Fruit fly (Drosophila melanogaster) whole organism, embryonic: Measurements from ENCODE around the gene CrebB.

Experiments used
- Antp ChIP-seq: fragments of 200-800 bp; sonication (Bioruptor generic); optimal IDR thresholded peaks from 3 replicates; lab custom pipeline; 2016; ENCODE audit warnings: missing biosample characterization, missing genetic modification characterization
- Asciz ChIP-seq: fragments of 200-800 bp; sonication (Bioruptor generic); optimal IDR thresholded peaks from 2 replicates; lab custom pipeline; 2017; ENCODE audit warnings: missing biosample characterization, mild to moderate bottlenecking, missing genetic modification characterization, missing genetic modification reagents
- B-H2 ChIP-seq: fragments of 200-800 bp; sonication (Bioruptor generic); optimal IDR thresholded peaks from 2 replicates; lab custom pipeline; 2018; ENCODE audit warnings: missing biosample characterization, mild to moderate bottlenecking, missing genetic modification characterization
- CG10321 ChIP-seq: fragments of 200-800 bp; sonication (Bioruptor generic); IDR thresholded peaks from 2 replicates; pipeline ENCODE4 v1.3.6; 2022; ENCODE audit warnings: missing biosample characterization, missing genetic modification characterization
- CG10565 ChIP-seq: fragments of 200-800 bp; sonication (Bioruptor generic); optimal IDR thresholded peaks from 3 replicates; lab custom pipeline; 2016; ENCODE audit warnings: missing biosample characterization, mild to moderate bottlenecking, missing genetic modification characterization
- CG11093 ChIP-seq: fragments of 200-800 bp; sonication (Bioruptor generic); IDR thresholded peaks from 3 replicates; pipeline ENCODE4 v1.3.6; 2022; ENCODE audit warnings: missing biosample characterization, missing genetic modification characterization
- CG11696 ChIP-seq: fragments of 200-800 bp; sonication (Bioruptor generic); IDR thresholded peaks from 2 replicates; pipeline ENCODE4 v1.3.6; 2022; ENCODE audit warnings: missing biosample characterization, missing genetic modification characterization
- CG13123 ChIP-seq: fragments of 200-800 bp; sonication (Bioruptor generic); optimal IDR thresholded peaks from 2 replicates; lab custom pipeline; 2016; ENCODE audit warnings: missing biosample characterization, missing genetic modification characterization
- CG13624 ChIP-seq: fragments of 200-800 bp; sonication (Bioruptor generic); optimal IDR thresholded peaks from 2 replicates; lab custom pipeline; 2016; ENCODE audit warnings: missing biosample characterization, missing genetic modification characterization
- CG13894 ChIP-seq: fragments of 200-800 bp; sonication (Bioruptor generic); optimal IDR thresholded peaks from 3 replicates; lab custom pipeline; 2018; ENCODE audit warnings: missing biosample characterization, mild to moderate bottlenecking, missing genetic modification characterization, moderate library complexity
- CG14441 ChIP-seq: fragments of 200-800 bp; sonication (Bioruptor generic); IDR thresholded peaks from 2 replicates; pipeline ENCODE4 v1.3.6; 2022; ENCODE audit warnings: missing biosample characterization, missing genetic modification characterization
- CG15514 ChIP-seq: fragments of 200-800 bp; sonication (Bioruptor generic); optimal IDR thresholded peaks from 3 replicates; lab custom pipeline; 2017; ENCODE audit warnings: missing biosample characterization, missing genetic modification characterization, mild to moderate bottlenecking, moderate library complexity, missing genetic modification reagents
- CG1602 ChIP-seq: fragments of 200-800 bp; sonication (Bioruptor generic); optimal IDR thresholded peaks from 3 replicates; lab custom pipeline; 2016; ENCODE audit warnings: missing biosample characterization, missing genetic modification characterization
- CG1603 ChIP-seq: fragments of 200-800 bp; sonication (Bioruptor generic); optimal IDR thresholded peaks from 2 replicates; lab custom pipeline; 2019; ENCODE audit warnings: missing biosample characterization, mild to moderate bottlenecking, missing genetic modification characterization, moderate library complexity
- CG17912 ChIP-seq: fragments of 200-800 bp; sonication (Bioruptor generic); optimal IDR thresholded peaks from 2 replicates; lab custom pipeline; 2018; ENCODE audit warnings: missing biosample characterization, mild to moderate bottlenecking, missing genetic modification characterization
- CG1792 ChIP-seq: fragments of 200-800 bp; sonication (Bioruptor generic); optimal IDR thresholded peaks from 2 replicates; lab custom pipeline; 2016; ENCODE audit warnings: missing biosample characterization, missing genetic modification characterization
- CG18262 ChIP-seq: fragments of 200-800 bp; optimal IDR thresholded peaks from 3 replicates; lab custom pipeline; 2019; ENCODE audit warnings: missing biosample characterization, mild to moderate bottlenecking, missing genetic modification characterization, moderate library complexity
- CG2116 ChIP-seq: fragments of 200-800 bp; sonication (Bioruptor generic); optimal IDR thresholded peaks from 3 replicates; lab custom pipeline; 2018; ENCODE audit warnings: missing biosample characterization, mild to moderate bottlenecking, missing genetic modification characterization
- CG33213 ChIP-seq: fragments of 200-800 bp; sonication (Bioruptor generic); optimal IDR thresholded peaks from 3 replicates; lab custom pipeline; 2016; ENCODE audit warnings: missing biosample characterization, missing genetic modification characterization
- CG4282 ChIP-seq: fragments of 200-800 bp; sonication (Bioruptor generic); optimal IDR thresholded peaks from 2 replicates; lab custom pipeline; 2016; ENCODE audit warnings: missing biosample characterization, missing genetic modification characterization
- CTCF ChIP-seq: fragments of 200-800 bp; sonication (Bioruptor generic); optimal IDR thresholded peaks from 2 replicates; lab custom pipeline; 2017; ENCODE audit warnings: missing biosample characterization, mild to moderate bottlenecking, missing genetic modification characterization, moderate library complexity
- Camta ChIP-seq: fragments of 200-800 bp; sonication (Bioruptor generic); optimal IDR thresholded peaks from 2 replicates; lab custom pipeline; 2016; ENCODE audit warnings: missing biosample characterization, missing genetic modification characterization
- MBD-R2 ChIP-seq: fragments of 200-800 bp; sonication (Bioruptor generic); IDR thresholded peaks from 2 replicates; pipeline ENCODE4 v1.3.6; 2022; ENCODE audit warnings: missing biosample characterization, missing genetic modification characterization
- NFAT ChIP-seq: fragments of 200-800 bp; sonication (Bioruptor generic); IDR thresholded peaks from 2 replicates; pipeline ENCODE4 v1.3.6; 2022; ENCODE audit warnings: missing biosample characterization, missing genetic modification characterization
- NfI ChIP-seq: fragments of 200-800 bp; sonication (Bioruptor generic); optimal IDR thresholded peaks from 3 replicates; lab custom pipeline; 2018; ENCODE audit warnings: missing biosample characterization, mild to moderate bottlenecking, missing genetic modification characterization, moderate library complexity
- Ptx1 ChIP-seq: fragments of 200-800 bp; sonication (Bioruptor generic); IDR thresholded peaks from 2 replicates; pipeline ENCODE4 v1.3.6; 2022; ENCODE audit warnings: missing biosample characterization, missing genetic modification characterization
- Ravus ChIP-seq: fragments of 200-800 bp; sonication (Bioruptor generic); IDR thresholded peaks from 2 replicates; pipeline ENCODE4 v1.3.6; 2022; ENCODE audit warnings: missing biosample characterization, missing genetic modification characterization
- Sox102F ChIP-seq: fragments of 200-800 bp; sonication (Bioruptor generic); optimal IDR thresholded peaks from 2 replicates; lab custom pipeline; 2018; ENCODE audit warnings: missing biosample characterization, mild to moderate bottlenecking, missing genetic modification characterization, moderate library complexity
- Tbp ChIP-seq: fragments of >200 bp; optimal IDR thresholded peaks from 2 replicates; lab custom pipeline; 2018; ENCODE audit warnings: missing biosample characterization, missing genetic modification characterization
- ara ChIP-seq: fragments of 200-800 bp; sonication (Bioruptor generic); IDR thresholded peaks from 2 replicates; pipeline ENCODE4 v1.3.6; 2022; ENCODE audit warnings: missing biosample characterization, missing genetic modification characterization
- bab2 ChIP-seq: fragments of 200-800 bp; sonication (Bioruptor generic); optimal IDR thresholded peaks from 2 replicates; lab custom pipeline; 2016; ENCODE audit warnings: missing biosample characterization, missing genetic modification characterization
- bbx ChIP-seq: fragments of 200-800 bp; sonication (Bioruptor generic); IDR thresholded peaks from 2 replicates; pipeline ENCODE4 v1.3.6; 2022; ENCODE audit warnings: missing biosample characterization, missing genetic modification characterization; ENCODE audit not compliant: partially characterized antibody
- bowl ChIP-seq: fragments of 200-800 bp; sonication (Bioruptor generic); IDR thresholded peaks from 2 replicates; pipeline ENCODE4 v1.3.6; 2022; ENCODE audit warnings: missing biosample characterization, missing genetic modification characterization
- caup ChIP-seq: fragments of 200-800 bp; sonication (Bioruptor generic); optimal IDR thresholded peaks from 3 replicates; lab custom pipeline; 2017; ENCODE audit warnings: missing biosample characterization, mild to moderate bottlenecking, missing genetic modification characterization, moderate library complexity; ENCODE audit not compliant: severe bottlenecking
- dm ChIP-seq: fragments of 200-800 bp; sonication (Bioruptor generic); optimal IDR thresholded peaks from 3 replicates; lab custom pipeline; 2016; ENCODE audit warnings: missing biosample characterization, missing genetic modification characterization
- dmrt11E ChIP-seq: fragments of 200-800 bp; sonication (Bioruptor generic); optimal IDR thresholded peaks from 3 replicates; lab custom pipeline; 2018; ENCODE audit warnings: missing biosample characterization, mild to moderate bottlenecking, missing genetic modification characterization, moderate library complexity
- dpn ChIP-seq, 2 experiments: fragments of 200-800 bp; sonication (Bioruptor generic); optimal IDR thresholded peaks; 3 replicates each; lab custom pipeline; 2016; ENCODE audit warnings: missing biosample characterization in 2 of 2, missing genetic modification characterization in 2 of 2
- esg ChIP-seq: fragments of 200-800 bp; sonication (Bioruptor generic); conservative IDR thresholded peaks from 2 replicates; pipeline ENCODE4 v1.3.6; 2022; ENCODE audit warnings: missing biosample characterization, missing genetic modification characterization
- hb ChIP-seq: fragments of 200-800 bp; sonication (Bioruptor generic); IDR thresholded peaks from 3 replicates; pipeline ENCODE4 v1.3.6; 2022; ENCODE audit warnings: missing biosample characterization, missing genetic modification characterization; ENCODE audit not compliant: partially characterized antibody
- kni ChIP-seq: fragments of 200-800 bp; sonication (Bioruptor generic); optimal IDR thresholded peaks from 3 replicates; lab custom pipeline; 2017; ENCODE audit warnings: mild to moderate bottlenecking, missing biosample characterization, missing genetic modification reagents, missing genetic modification characterization
- mam ChIP-seq: fragments of 200-800 bp; sonication (Bioruptor generic); optimal IDR thresholded peaks from 3 replicates; lab custom pipeline; 2016; ENCODE audit warnings: missing biosample characterization, missing genetic modification characterization
- nau ChIP-seq: fragments of 200-800 bp; sonication (Bioruptor generic); optimal IDR thresholded peaks from 3 replicates; lab custom pipeline; 2017; ENCODE audit warnings: missing biosample characterization, mild to moderate bottlenecking, missing genetic modification characterization, missing genetic modification reagents
- nerfin-1 ChIP-seq: fragments of 200-800 bp; sonication (Bioruptor generic); optimal IDR thresholded peaks from 3 replicates; lab custom pipeline; 2019; ENCODE audit warnings: missing biosample characterization, mild to moderate bottlenecking, missing genetic modification characterization, moderate library complexity
- onecut ChIP-seq: fragments of 200-800 bp; sonication (Bioruptor generic); IDR thresholded peaks from 2 replicates; pipeline ENCODE4 v1.3.6; 2022; ENCODE audit warnings: missing biosample characterization, missing genetic modification characterization
- p53 ChIP-seq: fragments of 200-800 bp; sonication (Bioruptor generic); optimal IDR thresholded peaks from 2 replicates; lab custom pipeline; 2016; ENCODE audit warnings: missing biosample characterization, missing genetic modification characterization
- pan ChIP-seq, 4 experiments: fragments of >200 bp in 3 of 4; fragments of 200-800 bp in 1 of 4; sonication (Bioruptor generic) in 1 of 4; optimal IDR thresholded peaks in 3 of 4; IDR thresholded peaks in 1 of 4; 2 replicates each; pipeline versions ENCODE4 v1.3.6 to Lab custom; 2017 to 2022; ENCODE audit warnings: missing biosample characterization in 2 of 4, missing genetic modification characterization in 2 of 4, mixed read lengths in 1 of 4
- phol ChIP-seq: fragments of 200-800 bp; sonication (Bioruptor generic); optimal IDR thresholded peaks from 3 replicates; lab custom pipeline; 2018; ENCODE audit warnings: missing biosample characterization, mild to moderate bottlenecking, missing genetic modification characterization, moderate library complexity
- pzg ChIP-seq: fragments of 200-800 bp; sonication (Bioruptor generic); optimal IDR thresholded peaks from 3 replicates; lab custom pipeline; 2018; ENCODE audit warnings: missing biosample characterization, mild to moderate bottlenecking, missing genetic modification characterization, moderate library complexity
- rib ChIP-seq: fragments of 200-800 bp; sonication (Bioruptor generic); IDR thresholded peaks from 2 replicates; pipeline ENCODE4 v1.3.6; 2022; ENCODE audit warnings: missing biosample characterization, missing genetic modification characterization

Gene CrebB

DNA sequence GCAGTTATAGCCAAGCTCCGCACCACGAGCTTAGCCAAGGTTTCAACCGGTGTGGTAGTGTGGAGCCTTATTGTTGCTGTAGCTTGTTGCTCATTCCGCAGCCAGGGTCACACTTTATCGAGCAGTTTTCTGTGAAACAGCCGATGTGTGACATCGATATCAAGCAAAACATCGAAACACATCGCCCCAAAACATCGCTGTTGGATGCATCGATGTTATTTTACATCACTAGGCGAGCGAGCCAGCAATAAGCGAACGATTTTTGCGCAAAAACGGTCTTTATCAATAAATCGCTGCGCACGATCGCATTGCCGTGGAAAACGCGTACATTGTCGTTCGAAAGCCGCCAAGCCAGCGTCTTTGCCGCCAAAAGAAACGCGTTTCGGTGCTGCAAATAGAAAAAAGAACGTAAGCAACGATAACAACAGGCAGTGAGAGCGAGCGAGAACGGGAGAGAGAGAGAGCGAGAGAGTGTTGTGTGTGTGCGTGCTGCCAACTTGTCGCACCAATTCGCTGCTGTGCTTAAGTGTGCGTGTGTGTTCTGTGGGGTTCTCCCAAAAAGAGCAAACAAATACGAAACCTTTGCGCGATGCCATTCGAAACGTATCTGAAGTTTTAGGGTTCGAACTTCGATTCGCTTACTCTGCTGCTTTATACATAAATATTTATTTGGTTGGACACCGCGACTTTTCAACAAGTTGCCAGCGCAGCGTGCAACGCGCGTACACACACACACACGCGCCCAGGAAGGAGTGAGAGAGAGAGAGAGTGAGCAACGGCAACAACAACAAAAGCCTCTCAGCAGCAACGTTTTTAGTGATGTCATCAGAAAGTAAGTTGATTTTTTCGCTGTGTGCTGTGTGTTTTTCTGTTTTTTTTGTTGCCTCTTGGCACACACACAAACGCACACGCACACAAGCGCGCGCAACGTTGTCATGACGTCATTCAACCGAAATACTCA is 4.9 kb downstream of the CrebB start (continued):
- TF ChIP-seq CG15514 (GFP tag; lab: Kevin White, UChicago) (peak; percentile 85), CG13894 (tag; lab: Kevin White, UChicago) (peak; percentile 55), CG33213 (GFP tag; lab: Kevin White, UChicago) (peak; percentile 71), dm (GFP tag; lab: Kevin White, UChicago) (peak; percentile 50), p53 (GFP tag; lab: Kevin White, UChicago) (peak; percentile 27), bowl (GFP tag; lab: Robert Waterston, UW) (no peak), NFAT (peak; percentile 56), Ravus (GFP tag; lab: Robert Waterston, UW) (no peak), bab2 (GFP tag; lab: Kevin White, UChicago) (no peak), pzg (GFP tag; lab: Kevin White, UChicago) (peak; percentile 98), MBD-R2 (GFP tag; lab: Robert Waterston, UW) (peak; percentile 40), CG2116 (peak; percentile 92), bbx (GFP tag; lab: Robert Waterston, UW) (peak; percentile 99), CG10321 (GFP tag; lab: Robert Waterston, UW) (no peak), CG1602 (GFP tag; lab: Kevin White, UChicago) (peak; percentile 11), ara (GFP tag; lab: Robert Waterston, UW) (no peak), CG1603 (tag; lab: Kevin White, UChicago) (peak; percentile 90), CTCF (GFP tag; lab: Kevin White, UChicago) (peak; percentile 74), CG13624 (GFP tag; lab: Kevin White, UChicago) (peak; percentile 43), esg (GFP tag; lab: Robert Waterston, UW) (no peak), dpn (GFP tag; optimal IDR thresholded peaks at IDR 0.05; lab: Kevin White, UChicago) (peak; percentile 17 to 50), CG4282 (peak; percentile 9), hb (GFP tag; lab: Robert Waterston, UW) (peak; percentile 98), mam (GFP tag; lab: Kevin White, UChicago) (no peak), phol (tag; lab: Kevin White, UChicago) (peak; percentile 54), B-H2 (GFP tag; lab: Kevin White, UChicago) (peak; percentile 16), CG10565 (GFP tag; lab: Kevin White, UChicago) (no peak), CG18262 (no peak), CG17912 (GFP tag; lab: Kevin White, UChicago) (no peak), Asciz (no peak), rib (no peak), nerfin-1 (peak; percentile 3), dmrt11E (tag; lab: Kevin White, UChicago) (peak; percentile 1), CG13123 (GFP tag; lab: Kevin White, UChicago) (no peak), Tbp (GFP tag; lab: Kevin White, UChicago) (no peak), onecut (GFP tag; lab: Robert Waterston, UW) (peak; percentile 28), pan (optimal IDR thresholded peaks at IDR 0.05; lab: Kevin White, UChicago) (no peak), pan (GFP tag; optimal IDR thresholded peaks at IDR 0.05 in 1 of 2, IDR thresholded peaks at IDR 0.05 in 1 of 2) (no peak), CG11696 (GFP tag; lab: Robert Waterston, UW) (no peak), caup (GFP tag; lab: Kevin White, UChicago) (peak; percentile 18), Ptx1 (GFP tag; lab: Robert Waterston, UW) (no peak), CG14441 (0 out of 2 replicates have a peak, but pooled peaks have one; percentile 10), CG1792 (GFP tag; lab: Kevin White, UChicago) (peak; percentile 25), NfI (GFP tag; lab: Kevin White, UChicago) (peak; percentile 22), Camta (GFP tag; lab: Kevin White, UChicago) (no peak), Antp (GFP tag; lab: Kevin White, UChicago) (peak; percentile 16), CG11093 (GFP tag; lab: Robert Waterston, UW) (no peak), nau (no peak), kni (GFP tag; lab: Kevin White, UChicago) (peak; percentile 49), Sox102F (GFP tag; lab: Kevin White, UChicago) (no peak)
